In genomic region chrII:7891869-7892615, ce11 we compare ENCODE assay signal across 5 worm cellular contexts.
A peak's percentile ranks its signal among the peaks of the same experiment; 100 is the strongest.
TF ChIP-seq lines count a peak whose summit lies in the region.

No protein-coding gene starts in this region.

TF ChIP-seq in whole organism, L1 larva, 84 proteins besides CTCF, POLR2A, EP300 and RAD21 (continued from another document and continues in another):
- TF ChIP-seq snpc-4 (tag; optimal IDR thresholded peaks at IDR 0.05; lab: Kevin White, UChicago), result no peak
- no peak for TF ChIP-seq nhr-76 (tag; optimal IDR thresholded peaks at IDR 0.05; lab: Kevin White, UChicago)
- peak; percentile 48 for TF ChIP-seq snu-23 (GFP tag; optimal IDR thresholded peaks at IDR 0.05; lab: Kevin White, UChicago)
- no peak for TF ChIP-seq vab-15 (tag; optimal IDR thresholded peaks at IDR 0.05; lab: Kevin White, UChicago)
- peak; percentile 15 for TF ChIP-seq tlp-1 (tag; optimal IDR thresholded peaks at IDR 0.05; lab: Kevin White, UChicago)
- no peak for TF ChIP-seq ceh-90 (tag; optimal IDR thresholded peaks at IDR 0.05; lab: Kevin White, UChicago)
- no peak for TF ChIP-seq isw-1 (GFP tag; IDR thresholded peaks at IDR 0.05; lab: Robert Waterston, UW)
- peak; percentile 69 for TF ChIP-seq mep-1 (tag; optimal IDR thresholded peaks at IDR 0.05; lab: Kevin White, UChicago)
- peak; percentile 14 for TF ChIP-seq irx-1 (tag; optimal IDR thresholded peaks at IDR 0.05; lab: Kevin White, UChicago)
- no peak for TF ChIP-seq lir-3 (tag; optimal IDR thresholded peaks at IDR 0.05; lab: Kevin White, UChicago; ENCODE audit: poor library complexity)
- TF ChIP-seq C34B4.2 (tag; optimal IDR thresholded peaks at IDR 0.05; lab: Kevin White, UChicago), result no peak
- no peak for TF ChIP-seq ceh-63 (GFP tag; optimal IDR thresholded peaks at IDR 0.05; lab: Kevin White, UChicago)
- TF ChIP-seq elt-3 (tag; optimal IDR thresholded peaks at IDR 0.05; lab: Kevin White, UChicago), result no peak
- no peak for TF ChIP-seq nhr-20 (tag; optimal IDR thresholded peaks at IDR 0.05; lab: Kevin White, UChicago)
- TF ChIP-seq lin-14 (GFP tag; optimal IDR thresholded peaks at IDR 0.05; lab: Kevin White, UChicago), result peak; percentile 87
- TF ChIP-seq pqm-1 (tag; optimal IDR thresholded peaks at IDR 0.05; lab: Kevin White, UChicago), result no peak
- no peak for TF ChIP-seq nhr-237 (tag; optimal IDR thresholded peaks at IDR 0.05; lab: Kevin White, UChicago)
- no peak for TF ChIP-seq nhr-85 (tag; lab: Kevin White, UChicago)
- no peak for TF ChIP-seq hlh-4 (tag; optimal IDR thresholded peaks at IDR 0.05; lab: Kevin White, UChicago)
- TF ChIP-seq sptf-1 (tag; optimal IDR thresholded peaks at IDR 0.05; lab: Kevin White, UChicago), result no peak
- peak; percentile 46 for TF ChIP-seq swsn-7 (tag; optimal IDR thresholded peaks at IDR 0.05; lab: Kevin White, UChicago)
- no peak for TF ChIP-seq nhr-12 (tag; optimal IDR thresholded peaks at IDR 0.05; lab: Kevin White, UChicago)
- TF ChIP-seq unc-130 (tag; optimal IDR thresholded peaks at IDR 0.05; lab: Kevin White, UChicago), result no peak
- TF ChIP-seq rnt-1 (tag; optimal IDR thresholded peaks at IDR 0.05; lab: Kevin White, UChicago), result peak; percentile 71
- TF ChIP-seq mab-9 (GFP tag; IDR thresholded peaks at IDR 0.05; lab: Robert Waterston, UW), result no peak
- TF ChIP-seq sup-37 (GFP tag; optimal IDR thresholded peaks at IDR 0.05; lab: Kevin White, UChicago), result no peak
- TF ChIP-seq Y116A8C.19 (tag; optimal IDR thresholded peaks at IDR 0.05; lab: Kevin White, UChicago; ENCODE audit: borderline replicate concordance), result no peak
- TF ChIP-seq pax-3 (tag; optimal IDR thresholded peaks at IDR 0.05; lab: Kevin White, UChicago), result no peak

TF ChIP-seq in whole organism, L2 larva, 48 proteins besides CTCF, POLR2A, EP300 and RAD21 (continued from another document and continues in another):
- TF ChIP-seq snpc-4 (tag; optimal IDR thresholded peaks at IDR 0.05; lab: Kevin White, UChicago) (peak; percentile 22), nhr-77 (tag; optimal IDR thresholded peaks at IDR 0.05; lab: Kevin White, UChicago) (no peak), C34F6.9 (tag; optimal IDR thresholded peaks at IDR 0.05; lab: Kevin White, UChicago) (peak; percentile 64), ztf-4 (tag; optimal IDR thresholded peaks at IDR 0.05; lab: Kevin White, UChicago) (peak; percentile 69), unc-62 (GFP tag; optimal IDR thresholded peaks at IDR 0.05; lab: Kevin White, UChicago) (no peak), mab-5 (tag; optimal IDR thresholded peaks at IDR 0.05; lab: Kevin White, UChicago) (peak; percentile 64), lin-39 (tag; optimal IDR thresholded peaks at IDR 0.05; lab: Kevin White, UChicago) (peak; percentile 22), nhr-11 (tag; optimal IDR thresholded peaks at IDR 0.05; lab: Kevin White, UChicago) (no peak), lin-11 (tag; optimal IDR thresholded peaks at IDR 0.05; lab: Kevin White, UChicago) (peak; percentile 40), ceh-16 (tag; optimal IDR thresholded peaks at IDR 0.05; lab: Kevin White, UChicago) (no peak), lsy-2 (tag; optimal IDR thresholded peaks at IDR 0.05; lab: Kevin White, UChicago) (peak in 1 of 2 experiments; percentile 54), nhr-129 (tag; optimal IDR thresholded peaks at IDR 0.05; lab: Kevin White, UChicago) (peak; percentile 59), egl-27 (tag; optimal IDR thresholded peaks at IDR 0.05; lab: Kevin White, UChicago) (no peak), ZK546.5 (tag; optimal IDR thresholded peaks at IDR 0.05; lab: Kevin White, UChicago) (no peak), nhr-6 (tag; optimal IDR thresholded peaks at IDR 0.05; lab: Kevin White, UChicago) (no peak), mbf-1 (tag; optimal IDR thresholded peaks at IDR 0.05; lab: Kevin White, UChicago) (no peak), ztf-11 (tag; optimal IDR thresholded peaks at IDR 0.05; lab: Kevin White, UChicago) (no peak), nhr-237 (tag; optimal IDR thresholded peaks at IDR 0.05; lab: Kevin White, UChicago) (no peak), nhr-10 (tag; optimal IDR thresholded peaks at IDR 0.05; lab: Kevin White, UChicago) (no peak), nhr-12 (tag; optimal IDR thresholded peaks at IDR 0.05; lab: Kevin White, UChicago) (no peak), R02D3.7 (tag; optimal IDR thresholded peaks at IDR 0.05; lab: Kevin White, UChicago) (no peak), sem-4 (tag; optimal IDR thresholded peaks at IDR 0.05; lab: Kevin White, UChicago) (peak; percentile 70), Y55F3AM.14 (GFP tag; optimal IDR thresholded peaks at IDR 0.05; lab: Kevin White, UChicago) (peak; percentile 40), unc-55 (GFP tag; optimal IDR thresholded peaks at IDR 0.05; lab: Kevin White, UChicago) (peak; percentile 85), fos-1 (tag; optimal IDR thresholded peaks at IDR 0.05; lab: Kevin White, UChicago) (peak; percentile 80), alr-1 (tag; optimal IDR thresholded peaks at IDR 0.05; lab: Kevin White, UChicago) (no peak), peb-1 (tag; optimal IDR thresholded peaks at IDR 0.05; lab: Kevin White, UChicago) (no peak), ceh-82 (tag; optimal IDR thresholded peaks at IDR 0.05; lab: Kevin White, UChicago) (no peak)

TF ChIP-seq in whole organism, L3 larva, 47 proteins besides CTCF, POLR2A, EP300 and RAD21 (continued from another document and continues in another):
- no peak for TF ChIP-seq ceh-28 (tag; optimal IDR thresholded peaks at IDR 0.05; lab: Kevin White, UChicago)
- TF ChIP-seq aly-2 (tag; optimal IDR thresholded peaks at IDR 0.05; lab: Kevin White, UChicago), result no peak
- no peak for TF ChIP-seq nhr-43 (tag; optimal IDR thresholded peaks at IDR 0.05; lab: Kevin White, UChicago; ENCODE audit: poor library complexity, severe bottlenecking)
- TF ChIP-seq ztf-11 (tag; optimal IDR thresholded peaks at IDR 0.05; lab: Kevin White, UChicago), result no peak
- TF ChIP-seq nfya-1 (tag; optimal IDR thresholded peaks at IDR 0.05; lab: Kevin White, UChicago; ENCODE audit: insufficient read depth), result peak; percentile 76
- no peak for TF ChIP-seq elt-3 (tag; optimal IDR thresholded peaks at IDR 0.05; lab: Kevin White, UChicago)
- TF ChIP-seq nhr-25 (tag; optimal IDR thresholded peaks at IDR 0.05; lab: Kevin White, UChicago), result no peak
- peak; percentile 24 for TF ChIP-seq tbx-2 (tag; optimal IDR thresholded peaks at IDR 0.05; lab: Kevin White, UChicago)
- no peak for TF ChIP-seq nhr-237 (tag; optimal IDR thresholded peaks at IDR 0.05; lab: Kevin White, UChicago)
- no peak for TF ChIP-seq eor-1 (tag; optimal IDR thresholded peaks at IDR 0.05; lab: Kevin White, UChicago)
- TF ChIP-seq zag-1 (tag; optimal IDR thresholded peaks at IDR 0.05; lab: Kevin White, UChicago), result no peak
- no peak for TF ChIP-seq skn-1 (tag; optimal IDR thresholded peaks at IDR 0.05; lab: Kevin White, UChicago)
- TF ChIP-seq elt-2 (tag; optimal IDR thresholded peaks at IDR 0.05; lab: Kevin White, UChicago), result peak; percentile 90
- peak; percentile 32 for TF ChIP-seq fkh-10 (GFP tag; optimal IDR thresholded peaks at IDR 0.05; lab: Kevin White, UChicago)
- no peak for TF ChIP-seq fos-1 (tag; optimal IDR thresholded peaks at IDR 0.05; lab: Kevin White, UChicago)
- no peak for TF ChIP-seq fkh-2 (tag; optimal IDR thresholded peaks at IDR 0.05; lab: Kevin White, UChicago)
- TF ChIP-seq lin-39 (tag; optimal IDR thresholded peaks at IDR 0.05; lab: Kevin White, UChicago), result peak; percentile 85
- TF ChIP-seq unc-39 (tag; optimal IDR thresholded peaks at IDR 0.05; lab: Kevin White, UChicago), result no peak
- TF ChIP-seq pha-4 (tag; optimal IDR thresholded peaks at IDR 0.05; lab: Kevin White, UChicago), result peak; percentile 43
- TF ChIP-seq nhr-67 (tag; optimal IDR thresholded peaks at IDR 0.05; lab: Kevin White, UChicago), result no peak
- peak; percentile 11 for TF ChIP-seq nhr-23 (tag; optimal IDR thresholded peaks at IDR 0.05; lab: Kevin White, UChicago)
- TF ChIP-seq ceh-9 (tag; optimal IDR thresholded peaks at IDR 0.05; lab: Kevin White, UChicago), result no peak
- TF ChIP-seq nhr-12 (tag; optimal IDR thresholded peaks at IDR 0.05; lab: Kevin White, UChicago), result no peak
- no peak for TF ChIP-seq daf-12 (tag; optimal IDR thresholded peaks at IDR 0.05; lab: Kevin White, UChicago)
- peak; percentile 2 for TF ChIP-seq ama-1 (optimal IDR thresholded peaks at IDR 0.05; lab: Kevin White, UChicago)
- peak; percentile 66 for TF ChIP-seq pqm-1 (tag; optimal IDR thresholded peaks at IDR 0.05; lab: Kevin White, UChicago)
- no peak for TF ChIP-seq nhr-76 (tag; optimal IDR thresholded peaks at IDR 0.05; lab: Kevin White, UChicago)
- TF ChIP-seq hmg-11 (tag; optimal IDR thresholded peaks at IDR 0.05; lab: Kevin White, UChicago), result peak; percentile 44
- peak; percentile 16 for TF ChIP-seq unc-62 (GFP tag; optimal IDR thresholded peaks at IDR 0.05; lab: Kevin White, UChicago)
- no peak for TF ChIP-seq nhr-11 (tag; optimal IDR thresholded peaks at IDR 0.05; lab: Kevin White, UChicago)

TF ChIP-seq in whole organism, L4 larva, 104 proteins besides CTCF, POLR2A, EP300 and RAD21 (continued from another document and continues in another):
- TF ChIP-seq hlh-11 (tag; optimal IDR thresholded peaks at IDR 0.05; lab: Kevin White, UChicago), result peak; percentile 28
- TF ChIP-seq unc-130 (GFP tag; optimal IDR thresholded peaks at IDR 0.05; lab: Kevin White, UChicago), result no peak
- no peak for TF ChIP-seq tag-97 (GFP tag; IDR thresholded peaks at IDR 0.05; lab: Robert Waterston, UW)
- no peak for TF ChIP-seq lin-38 (GFP tag; IDR thresholded peaks at IDR 0.05; lab: Robert Waterston, UW)
- no peak for TF ChIP-seq Y5F2A.4 (GFP tag; optimal IDR thresholded peaks at IDR 0.05; lab: Kevin White, UChicago)
- TF ChIP-seq ztf-11 (tag; optimal IDR thresholded peaks at IDR 0.05; lab: Kevin White, UChicago), result no peak
- TF ChIP-seq gei-8 (GFP tag; optimal IDR thresholded peaks at IDR 0.05; lab: Kevin White, UChicago), result no peak
- TF ChIP-seq skn-1 (tag; optimal IDR thresholded peaks at IDR 0.05; lab: Kevin White, UChicago), result no peak
- TF ChIP-seq zip-2 (tag; optimal IDR thresholded peaks at IDR 0.05; lab: Kevin White, UChicago), result no peak
- no peak for TF ChIP-seq spr-3 (GFP tag; optimal IDR thresholded peaks at IDR 0.05; lab: Kevin White, UChicago)
- no peak for TF ChIP-seq ceh-28 (tag; optimal IDR thresholded peaks at IDR 0.05; lab: Kevin White, UChicago)
- TF ChIP-seq ces-1 (GFP tag; optimal IDR thresholded peaks at IDR 0.05; lab: Kevin White, UChicago), result no peak
- TF ChIP-seq nhr-48 (tag; optimal IDR thresholded peaks at IDR 0.05; lab: Kevin White, UChicago), result no peak
- TF ChIP-seq aha-1 (tag; lab: Kevin White, UChicago), result peak; percentile 80
- no peak for TF ChIP-seq F44E2.7 (GFP tag; IDR thresholded peaks at IDR 0.05; lab: Robert Waterston, UW)
- TF ChIP-seq ceh-82 (tag; optimal IDR thresholded peaks at IDR 0.05; lab: Kevin White, UChicago), result no peak
- no peak for TF ChIP-seq D1046.2 (GFP tag; IDR thresholded peaks at IDR 0.05; lab: Robert Waterston, UW)
- TF ChIP-seq lin-39 (tag; optimal IDR thresholded peaks at IDR 0.05; lab: Kevin White, UChicago), result no peak
- no peak for TF ChIP-seq duxl-1 (tag; optimal IDR thresholded peaks at IDR 0.05; lab: Kevin White, UChicago; ENCODE audit: poor library complexity)
- TF ChIP-seq rbr-2 (tag; optimal IDR thresholded peaks at IDR 0.05; lab: Kevin White, UChicago), result peak; percentile 68
- 0 out of 4 replicates have a peak, but pooled peaks of 1 of the 2 experiments have one; percentile 40 for TF ChIP-seq madf-5 (GFP tag; IDR thresholded peaks at IDR 0.05; lab: Robert Waterston, UW)
- TF ChIP-seq hif-1 (tag; optimal IDR thresholded peaks at IDR 0.05; lab: Kevin White, UChicago), result no peak
- no peak for TF ChIP-seq lir-3 (tag; optimal IDR thresholded peaks at IDR 0.05; lab: Kevin White, UChicago)
- 0 out of 2 replicates have a peak, but pooled peaks have one; percentile 40 for TF ChIP-seq ctbp-1 (GFP tag; IDR thresholded peaks at IDR 0.05; lab: Robert Waterston, UW)
- TF ChIP-seq nhr-6 (tag; optimal IDR thresholded peaks at IDR 0.05; lab: Kevin White, UChicago), result no peak
- peak; percentile 55 for TF ChIP-seq F37D6.2 (tag; optimal IDR thresholded peaks at IDR 0.05; lab: Kevin White, UChicago)
- no peak for TF ChIP-seq dpl-1 (GFP tag; optimal IDR thresholded peaks at IDR 0.05; lab: Kevin White, UChicago)
- TF ChIP-seq ama-1 (optimal IDR thresholded peaks at IDR 0.05; lab: Kevin White, UChicago), result no peak
- TF ChIP-seq cey-2 (tag; optimal IDR thresholded peaks at IDR 0.05; lab: Kevin White, UChicago; ENCODE audit: borderline replicate concordance, insufficient read depth), result no peak
- TF ChIP-seq saeg-2 (GFP tag; IDR thresholded peaks at IDR 0.05; lab: Robert Waterston, UW), result no peak
- no peak for TF ChIP-seq lin-13 (GFP tag; optimal IDR thresholded peaks at IDR 0.05; lab: Kevin White, UChicago)

TF ChIP-seq in whole organism, late embryonic, 69 proteins besides CTCF, POLR2A, EP300 and RAD21 (continued from another document):
- peak; percentile 50 for TF ChIP-seq elt-2 (tag; optimal IDR thresholded peaks at IDR 0.05; lab: Kevin White, UChicago)
